Fruit fly (Drosophila melanogaster) whole organism, prepupa: ENCODE measurements around the gene Pfdn1.

Source experiments
- Blimp-1 ChIP-seq: fragments of 200-800 bp; sonication (Bioruptor generic); optimal IDR thresholded peaks from 3 replicates; lab custom pipeline; 2017; ENCODE audit warnings: missing biosample characterization, missing genetic modification characterization, mild to moderate bottlenecking, moderate library complexity, missing genetic modification reagents
- CG15336 ChIP-seq: fragments of 200-800 bp; sonication (Bioruptor generic); IDR thresholded peaks from 2 replicates; pipeline ENCODE4 v1.3.6; 2022; ENCODE audit warnings: missing biosample characterization, missing genetic modification characterization
- CG16779 ChIP-seq: fragments of 200-800 bp; sonication (Bioruptor generic); optimal IDR thresholded peaks from 3 replicates; lab custom pipeline; 2017; ENCODE audit warnings: missing biosample characterization, mild to moderate bottlenecking, missing genetic modification characterization
- CG6808 ChIP-seq: fragments of 200-800 bp; sonication (Bioruptor generic); optimal IDR thresholded peaks from 3 replicates; lab custom pipeline; 2017; ENCODE audit warnings: missing biosample characterization, missing genetic modification characterization, mild to moderate bottlenecking, moderate library complexity, missing genetic modification reagents
- CG8632 ChIP-seq: fragments of 200-800 bp; sonication (Bioruptor generic); optimal IDR thresholded peaks from 3 replicates; lab custom pipeline; 2016; ENCODE audit warnings: missing biosample characterization, missing genetic modification characterization
- Eip75B ChIP-seq: fragments of 200-800 bp; sonication (Bioruptor generic); optimal IDR thresholded peaks from 3 replicates; lab custom pipeline; 2016; ENCODE audit warnings: missing biosample characterization, missing genetic modification characterization
- Eip78C ChIP-seq: fragments of 200-800 bp; sonication (Bioruptor generic); peaks from one replicate; lab custom pipeline; 2016; ENCODE audit warnings: missing biosample characterization, missing genetic modification characterization
- Ets96B ChIP-seq: fragments of 200-800 bp; optimal IDR thresholded peaks from 2 replicates; lab custom pipeline; 2019; ENCODE audit warnings: missing biosample characterization, mild to moderate bottlenecking, missing genetic modification characterization, moderate library complexity
- eg ChIP-seq: fragments of 200-800 bp; sonication (Bioruptor generic); IDR thresholded peaks from 3 replicates; pipeline ENCODE4 v1.3.6; 2022; ENCODE audit warnings: missing biosample characterization, missing genetic modification characterization
- esn ChIP-seq: fragments of 200-800 bp; sonication (Bioruptor generic); optimal IDR thresholded peaks from 2 replicates; lab custom pipeline; 2016; ENCODE audit warnings: missing biosample characterization, mild to moderate bottlenecking, missing genetic modification characterization, moderate library complexity
- fd59A ChIP-seq: fragments of 200-800 bp; sonication (Bioruptor generic); optimal IDR thresholded peaks from 2 replicates; lab custom pipeline; 2017; ENCODE audit warnings: missing biosample characterization, mild to moderate bottlenecking, missing genetic modification characterization, missing genetic modification reagents
- net ChIP-seq: fragments of 200-800 bp; sonication (Bioruptor generic); optimal IDR thresholded peaks from 3 replicates; lab custom pipeline; 2016; ENCODE audit warnings: missing biosample characterization, missing genetic modification characterization

DNA sequence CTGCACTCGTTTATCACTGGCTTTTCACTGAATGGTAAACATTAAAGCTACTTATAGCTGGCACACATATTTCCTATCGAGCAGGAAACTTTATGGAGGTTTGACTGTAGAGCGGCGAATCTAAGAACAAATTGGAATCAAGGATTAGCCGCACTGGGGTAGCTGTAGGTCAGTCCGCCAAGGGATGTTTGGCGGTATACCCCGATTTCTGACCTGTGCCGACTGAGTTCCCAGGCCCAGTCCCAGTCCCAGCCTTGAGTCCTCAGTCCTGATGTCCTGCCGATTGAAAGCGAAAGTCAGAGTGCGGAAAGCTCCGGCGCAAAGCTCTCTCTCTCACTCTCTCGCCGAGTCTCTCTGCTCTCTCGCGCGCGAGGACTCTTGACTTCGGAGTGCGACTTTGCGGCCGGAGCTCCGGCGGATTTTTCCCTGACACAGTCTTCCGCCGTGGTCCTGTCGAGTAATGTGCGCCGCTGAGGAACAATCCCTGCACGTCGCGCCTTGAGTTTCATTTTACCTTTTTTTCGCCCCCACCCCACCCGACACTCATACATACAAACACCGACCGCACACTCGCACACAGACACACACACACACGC is 14.9 kb upstream of the Pfdn1 start, which contains the start of gene CG13995:
- TF ChIP-seq eg (GFP tag; lab: Robert Waterston, UW) (no peak), CG15336 (GFP tag; lab: Robert Waterston, UW) (0 out of 2 replicates have a peak, but pooled peaks have one; percentile 20), net (no peak), Blimp-1 (GFP tag; lab: Kevin White, UChicago) (no peak), CG8632 (GFP tag; lab: Kevin White, UChicago) (no peak), Eip78C (GFP tag; lab: Kevin White, UChicago) (no peak), Ets96B (tag; lab: Kevin White, UChicago) (no peak), CG16779 (tag; lab: Kevin White, UChicago) (no peak), Eip75B (GFP tag; lab: Kevin White, UChicago) (no peak), esn (GFP tag; lab: Kevin White, UChicago) (no peak), fd59A (GFP tag; lab: Kevin White, UChicago) (no peak), CG6808 (GFP tag; lab: Kevin White, UChicago) (no peak)
